Fruit fly (Drosophila melanogaster): Measurements from ENCODE around the gene Mau2.

The Mau2 gene

DNA sequence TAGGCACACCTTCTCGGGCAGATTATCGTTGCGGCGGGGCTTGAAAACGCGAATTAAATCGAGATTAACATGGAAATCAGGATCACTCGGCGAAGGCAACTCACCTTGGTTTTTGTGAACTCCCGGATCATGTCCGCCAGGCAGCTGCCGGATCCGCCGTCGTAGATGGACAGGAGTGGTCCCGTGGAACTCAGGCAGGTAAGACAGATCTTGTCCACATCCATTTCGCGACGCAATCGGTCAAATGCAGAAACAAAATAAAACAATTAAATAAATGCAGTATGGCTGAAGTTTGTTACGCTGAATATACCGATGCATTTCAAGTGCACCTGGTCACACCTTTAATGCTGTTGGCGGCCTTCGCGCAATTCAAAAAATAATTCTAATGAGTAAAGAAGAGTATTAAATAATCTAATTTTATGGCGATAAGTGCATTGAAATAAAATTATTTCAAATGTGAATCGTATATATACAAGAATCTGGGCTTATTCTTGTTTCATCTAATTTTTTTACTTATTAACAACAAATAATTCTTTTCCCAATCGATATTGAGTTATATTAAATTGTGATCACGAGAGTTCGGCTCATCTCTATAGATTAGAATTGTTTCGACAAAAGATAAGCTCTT, 4.5 kb downstream of the Mau2 start, which contains the start of the genes CG6654 and CG4210:
CG6654 (minus strand) TSS at position 297 of the 628 bp plus-strand sequence.
CG4210 (plus strand) TSS at position 613 of the 628 bp plus-strand sequence.
- TF ChIP-seq gcm2 (GFP tag; optimal IDR thresholded peaks at IDR 0.05) (no peak), CG18619 (GFP tag; optimal IDR thresholded peaks at IDR 0.05) (no peak), Side (GFP tag; optimal IDR thresholded peaks at IDR 0.05) (no peak), CG17361 (GFP tag; IDR thresholded peaks at IDR 0.05) (peak; percentile 33; the same call in 1 of the 3 replicates), CG14050 (GFP tag; IDR thresholded peaks at IDR 0.05) (no peak), Nf-YA (GFP tag; IDR thresholded peaks at IDR 0.05) (no peak), Rfx (GFP tag; IDR thresholded peaks at IDR 0.05) (no peak), CG7556 (GFP tag; optimal IDR thresholded peaks at IDR 0.05) (no peak), B-H2 (GFP tag; optimal IDR thresholded peaks at IDR 0.05) (peak; percentile 38), Ptx1 (GFP tag; IDR thresholded peaks at IDR 0.05) (no peak), HmgZ (tag; optimal IDR thresholded peaks at IDR 0.05) (peak; percentile 48), dmrt11E (tag; optimal IDR thresholded peaks at IDR 0.05) (no peak), CG33557 (GFP tag; optimal IDR thresholded peaks at IDR 0.05) (no peak), sob (GFP tag; IDR thresholded peaks at IDR 0.05) (no peak), mirr (GFP tag; optimal IDR thresholded peaks at IDR 0.05) (no peak), fd96Cb (tag; optimal IDR thresholded peaks at IDR 0.05) (no peak), sens-2 (GFP tag; IDR thresholded peaks at IDR 0.05) (no peak), pho (GFP tag; optimal IDR thresholded peaks at IDR 0.05) (no peak), Tbp (GFP tag; optimal IDR thresholded peaks at IDR 0.05) (no peak), CG17328 (GFP tag; IDR thresholded peaks at IDR 0.05) (no peak), Abd-B (GFP tag; optimal IDR thresholded peaks at IDR 0.05) (no peak), Sin3A (optimal IDR thresholded peaks at IDR 0.05) (peak; percentile 21), Chrac-16 (GFP tag; optimal IDR thresholded peaks at IDR 0.05) (no peak), CG11695 (GFP tag; IDR thresholded peaks at IDR 0.05) (no peak), CG14965 (GFP tag; optimal IDR thresholded peaks at IDR 0.05; ENCODE audit: borderline replicate concordance) (no peak), ham (GFP tag; IDR thresholded peaks at IDR 0.05) (no peak), B-H1 (GFP tag; IDR thresholded peaks at IDR 0.05) (no peak), CG32767 (GFP tag; IDR thresholded peaks at IDR 0.05) (no peak), CG5245 (GFP tag; optimal IDR thresholded peaks at IDR 0.05) (no peak), MESR4 (GFP tag; optimal IDR thresholded peaks at IDR 0.05) (peak; percentile 66), CG6689 (GFP tag; IDR thresholded peaks at IDR 0.05) (no peak), gsb (GFP tag; IDR thresholded peaks at IDR 0.05) (no peak), vvl (GFP tag; IDR thresholded peaks at IDR 0.05) (no peak), CG8478 (optimal IDR thresholded peaks at IDR 0.05) (no peak), CG18011 (GFP tag; optimal IDR thresholded peaks at IDR 0.05) (no peak), CG13296 (GFP tag; optimal IDR thresholded peaks at IDR 0.05) (peak; percentile 5), CG9437 (GFP tag; optimal IDR thresholded peaks at IDR 0.05) (no peak), Bgb (GFP tag; IDR thresholded peaks at IDR 0.05; ENCODE audit: partially characterized antibody) (peak; percentile 59), Dip2 (GFP tag; IDR thresholded peaks at IDR 0.05) (no peak), Opbp (GFP tag; IDR thresholded peaks at IDR 0.05; ENCODE audit: partially characterized antibody) (peak; percentile 53; the same call in 2 of the 3 replicates), MBD-R2 (GFP tag; IDR thresholded peaks at IDR 0.05) (peak; percentile 52), CG15479 (GFP tag; optimal IDR thresholded peaks at IDR 0.05) (peak; percentile 20), CG7271 (tag; optimal IDR thresholded peaks at IDR 0.05) (no peak), vnd (GFP tag; IDR thresholded peaks at IDR 0.05; ENCODE audit: partially characterized antibody) (no peak), tio (GFP tag; optimal IDR thresholded peaks at IDR 0.05) (no peak), CG3281 (GFP tag; optimal IDR thresholded peaks at IDR 0.05) (no peak), CG43689 (GFP tag; IDR thresholded peaks at IDR 0.05) (no peak), CG16863 (GFP tag; optimal IDR thresholded peaks at IDR 0.05) (no peak), jumu (GFP tag; optimal IDR thresholded peaks at IDR 0.05) (no peak), CG17186 (GFP tag; optimal IDR thresholded peaks at IDR 0.05) (no peak), CG14710 (tag; optimal IDR thresholded peaks at IDR 0.05) (peak; percentile 61), CG8089 (GFP tag; optimal IDR thresholded peaks at IDR 0.05) (no peak)

Measured in whole organism, embryonic.